Worm (Caenorhabditis elegans): ENCODE measurements around the gene F26G1.11.
"Not testable (repeated sequence)": the region's sequence is repeated elsewhere in the genome, so short reads cannot be mapped to it uniquely, and the experiment has no call there.

The F26G1.11 gene

DNA sequence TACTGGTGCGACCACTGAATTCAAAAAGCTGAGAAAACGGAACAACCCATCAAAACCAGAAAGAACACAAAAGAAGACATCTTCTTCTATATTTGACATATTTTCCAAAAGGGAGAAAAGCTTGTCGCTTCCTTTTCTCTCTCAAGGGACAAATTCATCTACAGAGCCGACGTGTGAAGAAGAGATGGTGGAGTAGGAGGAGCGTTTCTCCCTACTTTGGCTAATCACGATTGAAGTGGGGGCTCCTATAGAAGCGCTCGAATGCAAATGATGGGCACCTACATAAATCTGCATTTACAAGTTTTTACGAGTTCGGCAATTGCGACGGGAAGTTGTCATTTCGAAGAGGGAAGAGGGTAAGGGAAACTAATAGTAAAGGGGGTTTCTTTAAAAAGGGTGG lies 29.3 kb downstream of the F26G1.11 start:
- no peak for TF ChIP-seq W03F9.2 (tag; optimal IDR thresholded peaks at IDR 0.05)
- TF ChIP-seq him-1 (tag; optimal IDR thresholded peaks at IDR 0.05) = no peak
- TF ChIP-seq dao-5 (tag; optimal IDR thresholded peaks at IDR 0.05) = no peak

DNA sequence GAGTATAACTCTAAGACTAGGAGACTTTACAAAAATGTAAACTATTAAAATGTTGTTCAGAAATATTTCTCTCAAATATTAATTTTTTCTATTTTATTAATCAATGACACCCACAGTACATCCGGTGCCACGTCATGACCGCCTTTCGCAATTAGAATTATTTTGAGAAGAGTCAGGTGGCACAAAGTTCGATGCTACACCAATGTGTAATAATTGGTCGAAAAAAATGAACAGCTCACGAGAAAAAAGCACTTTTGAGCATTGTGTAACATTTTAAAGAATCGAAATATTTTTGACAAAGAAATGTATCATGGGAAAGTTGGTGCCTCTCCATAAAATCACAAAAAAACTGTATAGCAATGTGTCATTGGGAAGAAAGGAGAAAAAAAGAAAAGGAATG lies 29.8 kb downstream of the F26G1.11 start:
- no peak for TF ChIP-seq W03F9.2 (tag; optimal IDR thresholded peaks at IDR 0.05)
- no peak for TF ChIP-seq dao-5 (tag; optimal IDR thresholded peaks at IDR 0.05)
- no peak for TF ChIP-seq him-1 (tag; optimal IDR thresholded peaks at IDR 0.05)

DNA sequence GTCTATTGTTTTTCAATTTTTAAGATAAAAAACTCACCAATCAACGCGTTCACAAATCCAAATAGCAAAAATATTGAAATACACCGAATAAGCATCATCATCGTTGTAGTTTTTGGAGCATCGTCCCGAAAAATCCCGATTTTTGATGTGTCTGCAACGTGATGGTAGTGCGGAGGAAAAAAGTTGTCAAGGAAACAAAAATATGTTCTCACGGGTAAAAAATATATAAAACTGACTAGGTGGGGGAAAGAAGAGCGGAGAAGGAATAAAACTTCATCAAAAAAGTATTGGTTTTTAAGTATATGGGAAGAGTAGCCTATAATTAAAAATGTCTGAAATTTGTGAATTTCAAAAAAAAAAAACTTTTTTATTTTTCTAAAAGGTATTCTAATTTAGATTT lies 35.0 kb downstream of the F26G1.11 start, which contains the start of gene rig-6:
Gene rig-6 (minus strand): TSS at position 101 of the 400 bp plus-strand sequence.
- TF ChIP-seq dao-5 (tag; optimal IDR thresholded peaks at IDR 0.05) (no peak), W03F9.2 (tag; optimal IDR thresholded peaks at IDR 0.05) (no peak), him-1 (tag; optimal IDR thresholded peaks at IDR 0.05) (no peak)

DNA sequence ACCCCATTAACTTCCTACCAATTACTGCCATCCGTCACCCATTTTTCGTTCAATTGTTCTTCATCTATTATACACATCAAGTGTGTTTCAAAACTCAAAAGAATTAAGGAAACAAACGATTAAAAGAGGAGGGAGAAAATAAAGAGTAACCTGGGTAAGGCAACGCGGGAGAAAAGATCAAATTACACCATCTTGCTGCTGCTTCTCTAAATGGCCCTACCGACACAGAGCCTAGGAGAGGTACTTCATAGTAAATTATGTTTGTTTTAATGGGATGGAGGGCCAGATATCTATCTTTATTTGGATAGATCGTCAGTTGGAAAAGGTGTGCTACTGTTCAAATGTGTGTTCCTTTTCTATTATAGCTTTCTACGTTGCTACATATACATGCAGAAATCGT lies 38.4 kb downstream of the F26G1.11 start:
- TF ChIP-seq dao-5 (tag; optimal IDR thresholded peaks at IDR 0.05) = no peak
- TF ChIP-seq W03F9.2 (tag; optimal IDR thresholded peaks at IDR 0.05) = no peak
- no peak for TF ChIP-seq him-1 (tag; optimal IDR thresholded peaks at IDR 0.05)

DNA sequence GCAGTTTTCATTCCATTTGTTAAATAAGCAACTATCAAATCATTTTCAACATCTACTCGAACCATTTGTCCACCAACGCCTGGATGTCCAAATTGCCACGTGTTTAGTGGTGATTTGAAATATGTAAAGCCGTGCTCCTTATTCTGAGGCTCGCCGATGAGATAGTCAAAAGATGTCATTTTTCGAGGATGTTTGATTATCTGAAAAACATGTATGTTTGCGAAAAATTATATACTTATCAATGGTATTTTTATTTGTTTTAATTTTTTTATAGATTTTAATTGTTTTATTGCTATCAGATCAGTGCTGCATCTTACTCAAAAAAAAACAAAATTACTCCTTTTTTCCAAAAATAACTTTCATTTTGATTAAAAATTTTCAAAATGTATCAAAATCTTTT lies 41.8 kb downstream of the F26G1.11 start:
- TF ChIP-seq dao-5 (tag; optimal IDR thresholded peaks at IDR 0.05) (no peak), W03F9.2 (tag; optimal IDR thresholded peaks at IDR 0.05) (no peak), him-1 (tag; optimal IDR thresholded peaks at IDR 0.05) (no peak)

DNA sequence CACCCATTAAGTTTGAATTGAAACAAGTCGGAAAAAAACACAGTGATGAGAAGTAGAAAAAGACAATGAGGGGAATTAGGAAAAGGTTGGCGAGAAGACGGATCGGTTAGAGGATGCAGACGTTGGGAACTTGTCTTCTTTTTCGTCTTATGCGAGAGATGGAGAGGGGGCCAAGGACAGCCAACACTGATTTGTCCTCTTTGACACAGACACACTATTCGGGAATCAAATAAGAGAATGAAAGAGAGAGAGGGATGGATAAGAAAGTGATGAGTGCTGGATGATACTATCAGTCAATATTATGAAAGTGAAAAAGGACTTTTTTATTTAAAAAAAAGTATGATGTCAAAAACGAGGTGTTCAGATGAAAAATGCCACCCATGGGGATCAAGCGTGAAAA lies 44.8 kb downstream of the F26G1.11 start, which contains the start of gene lact-5:
Gene lact-5 (minus strand): TSS at position 1 of the 400 bp plus-strand sequence.
- no peak for TF ChIP-seq him-1 (tag; optimal IDR thresholded peaks at IDR 0.05)
- no peak for TF ChIP-seq W03F9.2 (tag; optimal IDR thresholded peaks at IDR 0.05)
- TF ChIP-seq dao-5 (tag; optimal IDR thresholded peaks at IDR 0.05) = no peak

DNA sequence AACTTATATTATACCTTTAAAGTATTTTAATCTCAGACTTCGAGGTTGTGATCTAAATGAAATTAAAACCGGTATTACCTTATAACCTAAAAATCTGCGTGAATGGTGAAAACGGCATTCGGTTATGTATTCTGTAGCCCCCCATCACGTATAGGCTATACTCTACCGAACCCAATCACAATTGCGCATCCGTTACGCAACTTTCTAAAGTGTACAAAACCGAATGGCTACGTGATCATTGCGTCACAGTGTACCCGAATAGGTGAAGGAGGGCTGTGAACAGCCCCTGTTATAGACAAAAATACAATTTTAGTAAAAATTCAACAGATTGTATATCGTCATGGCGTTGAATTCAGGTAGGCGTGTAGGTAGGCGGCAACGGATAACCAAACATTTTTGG lies 45.7 kb downstream of the F26G1.11 start:
- no peak for TF ChIP-seq him-1 (tag; optimal IDR thresholded peaks at IDR 0.05)
- no peak for TF ChIP-seq W03F9.2 (tag; optimal IDR thresholded peaks at IDR 0.05)
- TF ChIP-seq dao-5 (tag; optimal IDR thresholded peaks at IDR 0.05) = no peak

DNA sequence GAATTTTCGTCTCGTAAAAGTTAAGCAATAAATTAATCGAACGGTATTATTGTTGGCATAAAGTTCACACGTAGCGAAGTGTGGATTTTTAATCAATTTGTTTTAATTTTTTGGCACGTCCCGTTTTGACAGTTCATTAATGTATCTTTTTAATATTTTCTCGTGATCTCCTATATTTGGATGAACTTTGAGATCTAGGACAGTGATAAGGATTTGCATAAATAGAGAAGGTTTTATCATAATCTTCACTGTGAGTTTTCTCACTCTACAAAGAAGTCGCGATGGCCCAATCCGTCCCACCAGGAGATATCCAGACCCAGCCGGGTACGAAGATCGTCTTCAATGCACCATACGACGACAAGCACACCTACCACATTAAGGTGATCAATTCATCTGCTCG lies 48.2 kb downstream of the F26G1.11 start, which contains the start of the genes C33F10.8 and msp-40:
Gene C33F10.8 (minus strand): TSS at position 101 of the 400 bp plus-strand sequence.
Gene msp-40 (plus strand): TSS at position 282 of the 400 bp plus-strand sequence.
- not testable (repeated sequence) for TF ChIP-seq W03F9.2, him-1, dao-5 (tag; optimal IDR thresholded peaks at IDR 0.05)

Measured in whole organism, L4/young adult.